Worm (Caenorhabditis elegans) whole organism, L2 larva: ENCODE measurements around the gene ZK381.8.
A peak's percentile ranks its signal among the peaks of the same experiment; 100 is the strongest.

Experiments used
- C34F6.9 ChIP-seq: fragments of 150-350 bp; optimal IDR thresholded peaks from 2 replicates; lab custom pipeline; 2014; ENCODE audit warnings: missing biosample characterization, missing genetic modification characterization
- F13H6.1 ChIP-seq: sonication (generic microtip); optimal IDR thresholded peaks from 2 replicates; lab custom pipeline; 2016; ENCODE audit warnings: missing genetic modification characterization, missing compliant biosample characterization
- R02D3.7 ChIP-seq: fragments of 150-350 bp; optimal IDR thresholded peaks from 2 replicates; lab custom pipeline; 2014; ENCODE audit warnings: missing biosample characterization, missing genetic modification characterization
- Y55F3AM.14 ChIP-seq: fragments of 200-800 bp; sonication (Bioruptor generic); optimal IDR thresholded peaks from 2 replicates; lab custom pipeline; 2018; ENCODE audit warnings: mild to moderate bottlenecking, missing genetic modification characterization, missing compliant biosample characterization
- ZK546.5 ChIP-seq: sonication (generic microtip); optimal IDR thresholded peaks from 2 replicates; lab custom pipeline; 2017; ENCODE audit warnings: missing biosample characterization, missing genetic modification characterization
- alr-1 ChIP-seq: fragments of 150-350 bp; optimal IDR thresholded peaks from 2 replicates; lab custom pipeline; 2014; ENCODE audit warnings: missing biosample characterization, missing genetic modification characterization
- aly-2 ChIP-seq: fragments of 150-350 bp; optimal IDR thresholded peaks from 2 replicates; lab custom pipeline; 2014; ENCODE audit warnings: missing biosample characterization, missing genetic modification characterization
- ama-1 ChIP-seq: fragments of 150-350 bp; optimal IDR thresholded peaks from 2 replicates; lab custom pipeline; 2018; ENCODE audit warnings: inconsistent platforms
- blmp-1 ChIP-seq: sonication (generic microtip); optimal IDR thresholded peaks from 2 replicates; lab custom pipeline; 2017; ENCODE audit warnings: missing genetic modification characterization, mild to moderate bottlenecking, missing compliant biosample characterization, antibody characterized with exemption, moderate library complexity; ENCODE audit not compliant: insufficient read depth
- ceh-16 ChIP-seq: fragments of 150-350 bp; optimal IDR thresholded peaks from 2 replicates; lab custom pipeline; 2014; ENCODE audit warnings: missing biosample characterization, missing genetic modification characterization
- ceh-82 ChIP-seq: fragments of 150-350 bp; optimal IDR thresholded peaks from 2 replicates; lab custom pipeline; 2014; ENCODE audit warnings: missing biosample characterization, missing genetic modification characterization
- crh-2 ChIP-seq: sonication (generic microtip); optimal IDR thresholded peaks from 2 replicates; lab custom pipeline; 2017; ENCODE audit warnings: missing biosample characterization, missing genetic modification characterization
- dmd-4 ChIP-seq: sonication (generic microtip); optimal IDR thresholded peaks from 2 replicates; lab custom pipeline; 2017; ENCODE audit warnings: missing biosample characterization, missing genetic modification characterization
- egl-27 ChIP-seq: sonication (generic microtip); optimal IDR thresholded peaks from 3 replicates; lab custom pipeline; 2017; ENCODE audit warnings: missing biosample characterization, missing genetic modification reagents, missing genetic modification characterization
- elt-1 ChIP-seq: fragments of 150-350 bp; optimal IDR thresholded peaks from 2 replicates; lab custom pipeline; 2014; ENCODE audit warnings: missing biosample characterization, missing genetic modification characterization
- elt-3 ChIP-seq: sonication (generic microtip); optimal IDR thresholded peaks from 2 replicates; lab custom pipeline; 2017; ENCODE audit warnings: missing biosample characterization, missing genetic modification characterization
- gmeb-1 ChIP-seq: fragments of 150-350 bp; optimal IDR thresholded peaks from 2 replicates; lab custom pipeline; 2014; ENCODE audit warnings: missing biosample characterization, missing genetic modification characterization
- lin-11 ChIP-seq: fragments of 150-350 bp; sonication (generic microtip); optimal IDR thresholded peaks from 2 replicates; lab custom pipeline; 2014; ENCODE audit warnings: missing biosample characterization, missing genetic modification characterization, inconsistent platforms, mixed read lengths
- lin-13 ChIP-seq: fragments of 150-350 bp; optimal IDR thresholded peaks from 2 replicates; lab custom pipeline; 2014; ENCODE audit warnings: missing biosample characterization, missing genetic modification reagents, missing genetic modification characterization
- lin-39 ChIP-seq: fragments of 150-350 bp; optimal IDR thresholded peaks from 2 replicates; lab custom pipeline; 2014; ENCODE audit warnings: missing biosample characterization, missing genetic modification reagents, missing genetic modification characterization
- lsy-2 ChIP-seq, 2 experiments: fragments of 150-350 bp in 1 of 2; sonication (generic microtip) in 1 of 2; optimal IDR thresholded peaks; 2 replicates each; lab custom pipeline; 2014 to 2017; ENCODE audit warnings: missing biosample characterization in 2 of 2, missing genetic modification characterization in 2 of 2
- mbf-1 ChIP-seq: sonication (generic microtip); optimal IDR thresholded peaks from 2 replicates; lab custom pipeline; 2017; ENCODE audit warnings: missing biosample characterization, missing genetic modification characterization
- mdl-1 ChIP-seq, 2 experiments: fragments of 150-350 bp in 1 of 2; sonication (generic microtip) in 1 of 2; optimal IDR thresholded peaks; 2 replicates each; lab custom pipeline; 2017; ENCODE audit warnings: missing biosample characterization in 2 of 2, missing genetic modification characterization in 2 of 2
- nhr-10 ChIP-seq: sonication (generic microtip); optimal IDR thresholded peaks from 2 replicates; lab custom pipeline; 2017; ENCODE audit warnings: missing biosample characterization, missing genetic modification characterization
- nhr-11 ChIP-seq: fragments of 150-350 bp; optimal IDR thresholded peaks from 2 replicates; lab custom pipeline; 2014; ENCODE audit warnings: missing biosample characterization, missing genetic modification characterization
- nhr-12 ChIP-seq: fragments of 150-350 bp; optimal IDR thresholded peaks from 2 replicates; lab custom pipeline; 2014; ENCODE audit warnings: missing biosample characterization, missing genetic modification characterization
- nhr-129 ChIP-seq: fragments of 150-350 bp; optimal IDR thresholded peaks from 2 replicates; lab custom pipeline; 2014; ENCODE audit warnings: missing biosample characterization, missing genetic modification characterization
- nhr-23 ChIP-seq: fragments of 150-350 bp; optimal IDR thresholded peaks from 2 replicates; lab custom pipeline; 2014; ENCODE audit warnings: missing biosample characterization, missing genetic modification reagents, missing genetic modification characterization
- nhr-237 ChIP-seq: fragments of 150-350 bp; optimal IDR thresholded peaks from 2 replicates; lab custom pipeline; 2014; ENCODE audit warnings: missing biosample characterization, missing genetic modification characterization
- nhr-25 ChIP-seq: fragments of 150-350 bp; sonication (generic microtip); optimal IDR thresholded peaks from 3 replicates; lab custom pipeline; 2014; ENCODE audit warnings: missing biosample characterization, missing genetic modification characterization
- nhr-6 ChIP-seq: fragments of 150-350 bp; optimal IDR thresholded peaks from 2 replicates; lab custom pipeline; 2014; ENCODE audit warnings: missing biosample characterization, missing genetic modification characterization
- nhr-77 ChIP-seq: fragments of 150-350 bp; optimal IDR thresholded peaks from 2 replicates; lab custom pipeline; 2014; ENCODE audit warnings: missing biosample characterization, missing genetic modification characterization
- peb-1 ChIP-seq: fragments of 150-350 bp; optimal IDR thresholded peaks from 2 replicates; lab custom pipeline; 2014; ENCODE audit warnings: missing biosample characterization, missing genetic modification characterization
- sem-4 ChIP-seq: fragments of 150-350 bp; optimal IDR thresholded peaks from 2 replicates; lab custom pipeline; 2014; ENCODE audit warnings: missing biosample characterization, missing genetic modification reagents, missing genetic modification characterization
- skn-1 ChIP-seq: sonication (generic microtip); optimal IDR thresholded peaks from 2 replicates; lab custom pipeline; 2017; ENCODE audit warnings: missing biosample characterization, missing genetic modification characterization
- sma-3 ChIP-seq: sonication (generic microtip); optimal IDR thresholded peaks from 2 replicates; lab custom pipeline; 2016; ENCODE audit warnings: missing genetic modification reagents, missing genetic modification characterization, missing compliant biosample characterization
- sma-9 ChIP-seq, 2 experiments: fragments of 150-350 bp in 1 of 2; sonication (generic microtip) in 1 of 2; optimal IDR thresholded peaks; 2 replicates each; lab custom pipeline; 2014 to 2016; ENCODE audit warnings: missing genetic modification characterization in 2 of 2, mild to moderate bottlenecking in 1 of 2, missing biosample characterization in 1 of 2, missing compliant biosample characterization in 1 of 2, missing genetic modification reagents in 1 of 2, moderate library complexity in 1 of 2
- snpc-4 ChIP-seq: fragments of 150-350 bp; optimal IDR thresholded peaks from 2 replicates; lab custom pipeline; 2014; ENCODE audit warnings: missing biosample characterization, missing genetic modification characterization
- unc-39 ChIP-seq: fragments of 150-350 bp; optimal IDR thresholded peaks from 2 replicates; lab custom pipeline; 2014; ENCODE audit warnings: missing biosample characterization, missing genetic modification characterization
- unc-55 ChIP-seq: fragments of 150-350 bp; sonication (generic microtip); optimal IDR thresholded peaks from 3 replicates; lab custom pipeline; 2014; ENCODE audit warnings: missing biosample characterization, missing genetic modification reagents, missing genetic modification characterization
- unc-62 ChIP-seq: fragments of 150-350 bp; optimal IDR thresholded peaks from 2 replicates; lab custom pipeline; 2014; ENCODE audit warnings: missing biosample characterization, missing genetic modification reagents, missing genetic modification characterization
- zag-1 ChIP-seq: fragments of 150-350 bp; optimal IDR thresholded peaks from 2 replicates; lab custom pipeline; 2014; ENCODE audit warnings: missing biosample characterization, missing genetic modification characterization
- ztf-11 ChIP-seq: sonication (generic microtip); optimal IDR thresholded peaks from 2 replicates; lab custom pipeline; 2017; ENCODE audit warnings: missing biosample characterization, missing genetic modification characterization
- ztf-4 ChIP-seq: fragments of 150-350 bp; optimal IDR thresholded peaks from 2 replicates; lab custom pipeline; 2014; ENCODE audit warnings: missing biosample characterization, missing genetic modification characterization

The ZK381.8 gene

ce11 chrIV:6970271-6970670 lies at the start of gene ZK381.8:
ZK381.8 (minus strand) TSS chrIV:6970371.
- TF ChIP-seq aly-2 (tag; lab: Kevin White, UChicago) (no peak), gmeb-1 (no peak), lin-39 (tag; lab: Kevin White, UChicago) (no peak)
- TF ChIP-seq, all 48 proteins: peak for 0

- TF ChIP-seq blmp-1 (tag; lab: Kevin White, UChicago), result no peak
- TF ChIP-seq snpc-4 (tag; lab: Kevin White, UChicago), result no peak
- no peak for TF ChIP-seq nhr-12
- TF ChIP-seq Y55F3AM.14 (GFP tag; lab: Kevin White, UChicago), result no peak
- no peak for TF ChIP-seq skn-1
- no peak for TF ChIP-seq elt-3 (tag; lab: Kevin White, UChicago)
- TF ChIP-seq zag-1 (tag; lab: Kevin White, UChicago), result no peak
- TF ChIP-seq lin-11 (tag; lab: Kevin White, UChicago), result no peak
- no peak for TF ChIP-seq lin-13
- TF ChIP-seq unc-39 (tag; lab: Kevin White, UChicago), result no peak
- no peak for TF ChIP-seq lsy-2 (tag; optimal IDR thresholded peaks at IDR 0.05; lab: Kevin White, UChicago)
- no peak for TF ChIP-seq unc-62 (GFP tag; lab: Kevin White, UChicago)
- TF ChIP-seq sma-9 (GFP tag; optimal IDR thresholded peaks at IDR 0.05; lab: Kevin White, UChicago), result no peak
- TF ChIP-seq sma-9 (tag; optimal IDR thresholded peaks at IDR 0.05; lab: Kevin White, UChicago), result no peak
- TF ChIP-seq egl-27 (tag; lab: Kevin White, UChicago), result no peak
- no peak for TF ChIP-seq elt-1
- no peak for TF ChIP-seq nhr-6 (tag; lab: Kevin White, UChicago)
- TF ChIP-seq nhr-25 (tag; lab: Kevin White, UChicago), result no peak
- no peak for TF ChIP-seq gmeb-1
Measured at ce11 chrIV:7018623-7019022, 48.5 kb upstream of the ZK381.8 start.

ce11 chrIV:7017123-7017674 lies 47.0 kb upstream of the ZK381.8 start, which contains the start of gene gldi-4:
gldi-4 (plus strand) TSS chrIV:7017624.
- TF ChIP-seq nhr-77 (tag; lab: Kevin White, UChicago) (no peak), nhr-25 (tag; lab: Kevin White, UChicago) (no peak), unc-62 (GFP tag; lab: Kevin White, UChicago) (no peak), lin-11 (tag; lab: Kevin White, UChicago) (no peak), sma-9 (GFP tag; optimal IDR thresholded peaks at IDR 0.05; lab: Kevin White, UChicago) (no peak), sma-9 (tag; optimal IDR thresholded peaks at IDR 0.05; lab: Kevin White, UChicago) (no peak), ztf-4 (no peak), nhr-237 (tag; lab: Kevin White, UChicago) (no peak), nhr-23 (tag; lab: Kevin White, UChicago) (no peak), zag-1 (tag; lab: Kevin White, UChicago) (no peak), crh-2 (tag; lab: Kevin White, UChicago) (no peak), lin-39 (tag; lab: Kevin White, UChicago) (no peak), ceh-82 (tag; lab: Kevin White, UChicago) (no peak), lin-13 (no peak), dmd-4 (tag; lab: Kevin White, UChicago) (no peak), elt-1 (no peak), nhr-11 (no peak), nhr-129 (no peak), ZK546.5 (no peak)

DNA sequence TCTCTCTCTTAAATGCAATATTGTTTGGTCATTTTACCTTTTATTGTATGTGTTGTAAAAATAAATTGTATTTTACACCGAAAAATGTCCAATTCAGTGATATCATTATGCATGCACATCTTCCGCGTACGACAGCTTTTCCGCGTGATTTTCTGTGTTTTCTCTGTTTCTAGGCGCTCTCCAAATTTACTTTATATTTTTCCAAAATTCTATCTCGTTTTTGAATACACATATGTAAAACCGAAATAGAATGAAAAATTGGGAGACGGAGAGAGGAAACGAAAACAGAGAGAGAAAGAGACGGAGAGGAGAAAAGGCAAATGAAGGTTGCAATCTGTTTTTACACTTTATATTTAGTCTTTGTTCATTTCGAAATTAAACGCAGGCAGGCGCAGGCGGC lies 46.3 kb upstream of the ZK381.8 start:
- TF ChIP-seq ztf-11 (tag; lab: Kevin White, UChicago), result no peak
- peak; percentile 24 for TF ChIP-seq gmeb-1
- TF ChIP-seq nhr-10, result no peak
- TF ChIP-seq crh-2 (tag; lab: Kevin White, UChicago), result peak; percentile 58
- no peak for TF ChIP-seq mbf-1 (tag; lab: Kevin White, UChicago)
- TF ChIP-seq nhr-6 (tag; lab: Kevin White, UChicago), result no peak
- TF ChIP-seq egl-27 (tag; lab: Kevin White, UChicago), result no peak
- TF ChIP-seq ama-1 (lab: Kevin White, UChicago), result peak; percentile 2
- no peak for TF ChIP-seq nhr-77 (tag; lab: Kevin White, UChicago)
- peak; percentile 63 for TF ChIP-seq nhr-25 (tag; lab: Kevin White, UChicago)
- no peak for TF ChIP-seq sem-4 (tag; lab: Kevin White, UChicago)
- TF ChIP-seq ztf-4, result no peak
- no peak for TF ChIP-seq aly-2 (tag; lab: Kevin White, UChicago)
- TF ChIP-seq sma-3 (GFP tag; lab: Kevin White, UChicago), result no peak
- peak; percentile 88 for TF ChIP-seq C34F6.9 (tag; lab: Kevin White, UChicago)
- no peak for TF ChIP-seq alr-1 (tag; lab: Kevin White, UChicago)
- no peak for TF ChIP-seq nhr-12
- TF ChIP-seq R02D3.7 (tag; lab: Kevin White, UChicago), result no peak
- no peak for TF ChIP-seq snpc-4 (tag; lab: Kevin White, UChicago)
- no peak for TF ChIP-seq nhr-23 (tag; lab: Kevin White, UChicago)
- no peak for TF ChIP-seq unc-39 (tag; lab: Kevin White, UChicago)
- peak; percentile 16 for TF ChIP-seq skn-1
- no peak for TF ChIP-seq elt-1
- no peak for TF ChIP-seq ZK546.5
- TF ChIP-seq sma-9 (GFP tag; optimal IDR thresholded peaks at IDR 0.05; lab: Kevin White, UChicago), result peak; percentile 77
- no peak for TF ChIP-seq sma-9 (tag; optimal IDR thresholded peaks at IDR 0.05; lab: Kevin White, UChicago)
- no peak for TF ChIP-seq ceh-16 (tag; lab: Kevin White, UChicago)
- peak in 1 of 2 experiments; percentile 63 for TF ChIP-seq lsy-2 (tag; optimal IDR thresholded peaks at IDR 0.05; lab: Kevin White, UChicago)
- TF ChIP-seq F13H6.1 (tag; lab: Kevin White, UChicago), result peak; percentile 22
- no peak for TF ChIP-seq mdl-1 (tag; optimal IDR thresholded peaks at IDR 0.05; lab: Kevin White, UChicago)
- TF ChIP-seq nhr-129, result peak; percentile 64
- peak; percentile 71 for TF ChIP-seq unc-55
- no peak for TF ChIP-seq peb-1 (tag; lab: Kevin White, UChicago)
